Fruit fly (Drosophila melanogaster) whole organism, embryonic: ENCODE data around the gene BTBD9.

ENCODE experiments used
- Antp ChIP-seq: fragments of 200-800 bp; sonication (Bioruptor generic); optimal IDR thresholded peaks from 3 replicates; lab custom pipeline; 2016; ENCODE audit warnings: missing biosample characterization, missing genetic modification characterization
- CG10274 ChIP-seq: fragments of 200-800 bp; sonication (Bioruptor generic); optimal IDR thresholded peaks from 3 replicates; lab custom pipeline; 2017; ENCODE audit warnings: missing biosample characterization, mild to moderate bottlenecking, missing genetic modification characterization
- CG12071 ChIP-seq: fragments of 200-800 bp; sonication (Bioruptor generic); optimal IDR thresholded peaks from 3 replicates; lab custom pipeline; 2018; ENCODE audit warnings: missing biosample characterization, mild to moderate bottlenecking, missing genetic modification characterization
- CG12391 ChIP-seq: fragments of 200-800 bp; sonication (Bioruptor generic); optimal IDR thresholded peaks from 3 replicates; lab custom pipeline; 2018; ENCODE audit warnings: missing biosample characterization, mild to moderate bottlenecking, missing genetic modification characterization, moderate library complexity
- CG13287 ChIP-seq: fragments of 200-800 bp; sonication (Bioruptor generic); IDR thresholded peaks from 2 replicates; pipeline ENCODE4 v1.3.6; 2022; ENCODE audit warnings: missing biosample characterization, missing genetic modification characterization; ENCODE audit not compliant: partially characterized antibody
- CG14014 ChIP-seq: fragments of 200-800 bp; sonication (Bioruptor generic); IDR thresholded peaks from 2 replicates; pipeline ENCODE4 v1.3.6; 2022; ENCODE audit warnings: missing biosample characterization, missing genetic modification characterization
- CG16813 ChIP-seq: fragments of 200-800 bp; sonication (Bioruptor generic); IDR thresholded peaks from 3 replicates; pipeline ENCODE4 v1.3.6; 2022; ENCODE audit warnings: missing biosample characterization, missing genetic modification characterization; ENCODE audit not compliant: partially characterized antibody
- CG18599 ChIP-seq: fragments of 200-800 bp; sonication (Bioruptor generic); optimal IDR thresholded peaks from 3 replicates; lab custom pipeline; 2017; ENCODE audit warnings: missing biosample characterization, missing genetic modification characterization, mild to moderate bottlenecking, moderate library complexity, missing genetic modification reagents
- CG2116 ChIP-seq: fragments of 200-800 bp; sonication (Bioruptor generic); optimal IDR thresholded peaks from 3 replicates; lab custom pipeline; 2018; ENCODE audit warnings: missing biosample characterization, mild to moderate bottlenecking, missing genetic modification characterization
- CG32532 ChIP-seq: fragments of 200-800 bp; sonication (Bioruptor generic); IDR thresholded peaks from 2 replicates; pipeline ENCODE4 v1.3.6; 2022; ENCODE audit warnings: missing biosample characterization, missing genetic modification characterization
- CG32772 ChIP-seq: fragments of 200-800 bp; sonication (Bioruptor generic); IDR thresholded peaks from 2 replicates; pipeline ENCODE4 v1.3.6; 2022; ENCODE audit warnings: missing biosample characterization, missing genetic modification characterization
- CG8290 ChIP-seq, 3 experiments: fragments of 200-800 bp; sonication (Bioruptor generic); optimal IDR thresholded peaks; 2 replicates each; lab custom pipeline; 2016 to 2019; ENCODE audit warnings: missing biosample characterization in 3 of 3, missing genetic modification characterization in 3 of 3, mild to moderate bottlenecking in 2 of 3, moderate library complexity in 1 of 3
- CoRest ChIP-seq: fragments of 200-800 bp; sonication (Bioruptor generic); optimal IDR thresholded peaks from 3 replicates; lab custom pipeline; 2018; ENCODE audit warnings: missing biosample characterization, mild to moderate bottlenecking, missing genetic modification characterization, moderate library complexity
- D19A ChIP-seq: fragments of 200-800 bp; optimal IDR thresholded peaks from 3 replicates; lab custom pipeline; 2019; ENCODE audit warnings: missing biosample characterization, mild to moderate bottlenecking, missing genetic modification characterization, moderate library complexity
- Dfd ChIP-seq, 2 experiments: fragments of >200 bp; optimal IDR thresholded peaks; 2 replicates each; lab custom pipeline; 2017; ENCODE audit warnings: missing biosample characterization in 2 of 2, missing genetic modification characterization in 2 of 2
- Dll ChIP-seq: fragments of 200-800 bp; sonication (Bioruptor generic); IDR thresholded peaks from 4 replicates; pipeline ENCODE4 v1.3.6; 2022; ENCODE audit warnings: missing biosample characterization, missing genetic modification characterization; ENCODE audit not compliant: partially characterized antibody
- Dp ChIP-seq: fragments of 200-800 bp; sonication (Bioruptor generic); optimal IDR thresholded peaks from 2 replicates; lab custom pipeline; 2018; ENCODE audit warnings: missing biosample characterization, mild to moderate bottlenecking, missing genetic modification characterization, moderate library complexity
- Dref ChIP-seq: fragments of 200-800 bp; sonication (Bioruptor generic); IDR thresholded peaks from 2 replicates; pipeline ENCODE4 v1.3.6; 2022; ENCODE audit warnings: missing biosample characterization, missing genetic modification characterization
- Drgx ChIP-seq: fragments of 200-800 bp; sonication (Bioruptor generic); IDR thresholded peaks from 2 replicates; pipeline ENCODE4 v1.3.6; 2022; ENCODE audit warnings: missing biosample characterization, missing genetic modification characterization
- H2.0 ChIP-seq: fragments of 200-800 bp; sonication (Bioruptor generic); IDR thresholded peaks from 2 replicates; pipeline ENCODE4 v1.3.6; 2022; ENCODE audit warnings: missing biosample characterization, missing genetic modification characterization
- HLH4C ChIP-seq: fragments of 200-800 bp; sonication (Bioruptor generic); IDR thresholded peaks from 3 replicates; pipeline ENCODE4 v1.3.6; 2022; ENCODE audit warnings: missing biosample characterization, missing genetic modification characterization; ENCODE audit not compliant: partially characterized antibody
- Mad ChIP-seq: fragments of 200-800 bp; sonication (Bioruptor generic); optimal IDR thresholded peaks from 2 replicates; lab custom pipeline; 2016; ENCODE audit warnings: missing biosample characterization, missing genetic modification characterization
- Scr ChIP-seq: fragments of 200-800 bp; sonication (Bioruptor generic); IDR thresholded peaks from 2 replicates; pipeline ENCODE4 v1.3.6; 2022; ENCODE audit warnings: missing biosample characterization, missing genetic modification characterization; ENCODE audit not compliant: partially characterized antibody
- Sry-δ ChIP-seq: fragments of 200-800 bp; sonication (Bioruptor generic); optimal IDR thresholded peaks from 2 replicates; lab custom pipeline; 2016; ENCODE audit warnings: missing biosample characterization, missing genetic modification characterization
- Stat92E ChIP-seq, 3 experiments: fragments of >200 bp in 2 of 3; fragments of 200-800 bp in 1 of 3; sonication (Bioruptor generic) in 1 of 3; optimal IDR thresholded peaks; 2 replicates each; lab custom pipeline; 2017 to 2019; ENCODE audit warnings: missing biosample characterization in 3 of 3, missing genetic modification characterization in 3 of 3, mild to moderate bottlenecking in 1 of 3, moderate library complexity in 1 of 3
- Trl ChIP-seq, 3 experiments: fragments of >200 bp in 2 of 3; fragments of 200-800 bp in 1 of 3; sonication (Bioruptor generic) in 1 of 3; optimal IDR thresholded peaks; 2 replicates in 1 of 3; 3 replicates in 2 of 3; lab custom pipeline; 2016 to 2017; ENCODE audit warnings: missing biosample characterization in 1 of 3, missing genetic modification characterization in 1 of 3
- ato ChIP-seq: fragments of 200-800 bp; sonication (Bioruptor generic); IDR thresholded peaks from 2 replicates; pipeline ENCODE4 v1.3.6; 2022; ENCODE audit warnings: missing biosample characterization, missing genetic modification characterization; ENCODE audit not compliant: partially characterized antibody
- bbx ChIP-seq: fragments of 200-800 bp; sonication (Bioruptor generic); IDR thresholded peaks from 2 replicates; pipeline ENCODE4 v1.3.6; 2022; ENCODE audit warnings: missing biosample characterization, missing genetic modification characterization; ENCODE audit not compliant: partially characterized antibody
- bsh ChIP-seq, 2 experiments: fragments of 200-800 bp; sonication (Bioruptor generic); optimal IDR thresholded peaks; 2 replicates each; lab custom pipeline; 2017 to 2018; ENCODE audit warnings: mild to moderate bottlenecking in 2 of 2, missing biosample characterization in 2 of 2, missing genetic modification characterization in 2 of 2, moderate library complexity in 1 of 2
- caup ChIP-seq: fragments of 200-800 bp; sonication (Bioruptor generic); optimal IDR thresholded peaks from 3 replicates; lab custom pipeline; 2017; ENCODE audit warnings: missing biosample characterization, mild to moderate bottlenecking, missing genetic modification characterization, moderate library complexity; ENCODE audit not compliant: severe bottlenecking
- cwo ChIP-seq: fragments of 200-800 bp; sonication (Bioruptor generic); optimal IDR thresholded peaks from 3 replicates; lab custom pipeline; 2017; ENCODE audit warnings: missing biosample characterization, missing genetic modification characterization, mild to moderate bottlenecking, moderate library complexity, missing genetic modification reagents
- dm ChIP-seq: fragments of 200-800 bp; sonication (Bioruptor generic); optimal IDR thresholded peaks from 3 replicates; lab custom pipeline; 2016; ENCODE audit warnings: missing biosample characterization, missing genetic modification characterization
- hbn ChIP-seq: fragments of 200-800 bp; sonication (Bioruptor generic); IDR thresholded peaks from 2 replicates; pipeline ENCODE4 v1.3.6; 2022; ENCODE audit warnings: missing biosample characterization, missing genetic modification characterization; ENCODE audit not compliant: partially characterized antibody
- knrl ChIP-seq: fragments of 200-800 bp; sonication (Bioruptor generic); IDR thresholded peaks from 3 replicates; pipeline ENCODE4 v1.3.6; 2022; ENCODE audit warnings: missing biosample characterization, missing genetic modification characterization; ENCODE audit not compliant: partially characterized antibody
- lbe ChIP-seq: fragments of 200-800 bp; sonication (Bioruptor generic); optimal IDR thresholded peaks from 2 replicates; lab custom pipeline; 2016; ENCODE audit warnings: missing biosample characterization, mild to moderate bottlenecking, missing genetic modification characterization
- lola ChIP-seq, 3 experiments: fragments of >200 bp in 2 of 3; fragments of 200-800 bp in 1 of 3; sonication (Bioruptor generic) in 1 of 3; optimal IDR thresholded peaks; 2 replicates each; lab custom pipeline; 2017 to 2019; ENCODE audit warnings: missing biosample characterization in 3 of 3, missing genetic modification characterization in 3 of 3, mild to moderate bottlenecking in 1 of 3, moderate library complexity in 1 of 3
- mld ChIP-seq: fragments of 200-800 bp; sonication (Bioruptor generic); IDR thresholded peaks from 3 replicates; pipeline ENCODE4 v1.3.6; 2022; ENCODE audit warnings: missing biosample characterization, missing genetic modification characterization; ENCODE audit not compliant: partially characterized antibody
- pnt ChIP-seq: fragments of 200-800 bp; sonication (Bioruptor generic); optimal IDR thresholded peaks from 3 replicates; lab custom pipeline; 2016; ENCODE audit warnings: missing biosample characterization, missing genetic modification characterization
- sens ChIP-seq: fragments of 200-800 bp; sonication (Bioruptor generic); peaks from one replicate; lab custom pipeline; 2016; ENCODE audit warnings: missing biosample characterization, missing genetic modification characterization
- shn ChIP-seq: fragments of 200-800 bp; sonication (Bioruptor generic); optimal IDR thresholded peaks from 3 replicates; lab custom pipeline; 2016; ENCODE audit warnings: missing biosample characterization, missing genetic modification characterization
- sna ChIP-seq: fragments of 200-800 bp; sonication (Bioruptor generic); IDR thresholded peaks from 2 replicates; pipeline ENCODE4 v1.3.6; 2022; ENCODE audit warnings: missing biosample characterization, missing genetic modification characterization; ENCODE audit not compliant: partially characterized antibody
- sqz ChIP-seq: fragments of 200-800 bp; sonication (Bioruptor generic); optimal IDR thresholded peaks from 3 replicates; lab custom pipeline; 2018; ENCODE audit warnings: missing biosample characterization, mild to moderate bottlenecking, missing genetic modification characterization
- sr ChIP-seq: fragments of 200-800 bp; sonication (Bioruptor generic); IDR thresholded peaks from 3 replicates; pipeline ENCODE4 v1.3.6; 2022; ENCODE audit warnings: missing biosample characterization, missing genetic modification characterization
- stwl ChIP-seq: fragments of 200-800 bp; sonication (Bioruptor generic); optimal IDR thresholded peaks from 3 replicates; lab custom pipeline; 2018; ENCODE audit warnings: missing biosample characterization, mild to moderate bottlenecking, missing genetic modification characterization, moderate library complexity
- unc-4 ChIP-seq: fragments of 200-800 bp; sonication (Bioruptor generic); IDR thresholded peaks from 2 replicates; pipeline ENCODE4 v1.3.6; 2022; ENCODE audit warnings: missing biosample characterization, missing genetic modification characterization; ENCODE audit not compliant: partially characterized antibody
- z ChIP-seq: fragments of 200-800 bp; sonication (Bioruptor generic); IDR thresholded peaks from 3 replicates; pipeline ENCODE4 v1.3.6; 2022; ENCODE audit warnings: missing biosample characterization, missing genetic modification characterization

Gene BTBD9

dm6 chrX:10805651-10806191 is 37.4 kb downstream of the BTBD9 start:
- TF ChIP-seq Drgx (GFP tag; lab: Robert Waterston, UW) = peak; percentile 80
- peak; percentile 36 for TF ChIP-seq cwo (GFP tag; lab: Kevin White, UChicago)
- TF ChIP-seq caup (GFP tag; lab: Kevin White, UChicago) = peak; percentile 5
- TF ChIP-seq D19A (tag; lab: Kevin White, UChicago) = no peak
- TF ChIP-seq Sry-δ (GFP tag; lab: Kevin White, UChicago) = peak; percentile 41
- TF ChIP-seq CG14014 (GFP tag; lab: Robert Waterston, UW) = no peak
- peak; percentile 59; the same call in 1 of the 2 replicates for TF ChIP-seq CG13287
- peak; percentile 30; the same call in 1 of the 2 replicates for TF ChIP-seq sna (GFP tag; lab: Robert Waterston, UW)
- TF ChIP-seq bsh (GFP tag; optimal IDR thresholded peaks at IDR 0.05; lab: Kevin White, UChicago) = peak in 1 of 2 experiments; percentile 82
- peak; percentile 58 for TF ChIP-seq CG32772
- TF ChIP-seq Dref (GFP tag; lab: Robert Waterston, UW) = peak; percentile 55
- TF ChIP-seq HLH4C = 0 out of 3 replicates have a peak, but pooled peaks have one; percentile 33
- TF ChIP-seq CG12391 (tag; lab: Kevin White, UChicago) = peak; percentile 15
- peak in 1 of 3 experiments; percentile 20 for TF ChIP-seq Stat92E (GFP tag; optimal IDR thresholded peaks at IDR 0.05; lab: Kevin White, UChicago)
- TF ChIP-seq bbx (GFP tag; lab: Robert Waterston, UW) = peak; percentile 54
- no peak for TF ChIP-seq lola (GFP tag; optimal IDR thresholded peaks at IDR 0.05; lab: Kevin White, UChicago)
- TF ChIP-seq z = peak; percentile 79; the same call in 2 of the 3 replicates
- TF ChIP-seq hbn (GFP tag; lab: Robert Waterston, UW) = peak; percentile 45
- no peak for TF ChIP-seq CG32532 (GFP tag; lab: Robert Waterston, UW)
- 0 out of 2 replicates have a peak, but pooled peaks have one; percentile 37 for TF ChIP-seq unc-4 (GFP tag; lab: Robert Waterston, UW)
- peak; percentile 41; the same call in 1 of the 3 replicates for TF ChIP-seq knrl
- no peak for TF ChIP-seq Dfd (GFP tag; optimal IDR thresholded peaks at IDR 0.05; lab: Kevin White, UChicago)
- peak; percentile 65 for TF ChIP-seq dm (GFP tag; lab: Kevin White, UChicago)
- TF ChIP-seq pnt = no peak
- TF ChIP-seq Scr (GFP tag; lab: Robert Waterston, UW) = peak; percentile 63
- TF ChIP-seq CG12071 (GFP tag; lab: Kevin White, UChicago) = no peak
- TF ChIP-seq sens = peak; percentile 79
- peak; percentile 66 to 82 for TF ChIP-seq Trl (optimal IDR thresholded peaks at IDR 0.05; lab: Kevin White, UChicago)
- TF ChIP-seq Trl (GFP tag; optimal IDR thresholded peaks at IDR 0.05; lab: Kevin White, UChicago) = no peak
- peak; percentile 50 for TF ChIP-seq Dp (GFP tag; lab: Kevin White, UChicago)
- peak; percentile 61 for TF ChIP-seq CG16813 (GFP tag; lab: Robert Waterston, UW)
- peak; percentile 97 for TF ChIP-seq sqz (GFP tag; lab: Kevin White, UChicago)
- TF ChIP-seq CG18599 = peak; percentile 30
- TF ChIP-seq CG10274 (GFP tag; lab: Kevin White, UChicago) = no peak
- no peak for TF ChIP-seq CG8290 (GFP tag; optimal IDR thresholded peaks at IDR 0.05; lab: Kevin White, UChicago)
- TF ChIP-seq CG8290 (tag; optimal IDR thresholded peaks at IDR 0.05; lab: Kevin White, UChicago) = peak in 1 of 2 experiments; percentile 6
- peak; percentile 58; the same call in 2 of the 4 replicates for TF ChIP-seq Dll (GFP tag; lab: Robert Waterston, UW)
- peak; percentile 14 for TF ChIP-seq lbe
- TF ChIP-seq ato (GFP tag; lab: Robert Waterston, UW) = 0 out of 2 replicates have a peak, but pooled peaks have one; percentile 20
- peak; percentile 12 for TF ChIP-seq stwl (tag; lab: Kevin White, UChicago)
- TF ChIP-seq sr (GFP tag; lab: Robert Waterston, UW) = peak; percentile 85
- peak; percentile 4 for TF ChIP-seq CoRest
- TF ChIP-seq shn (GFP tag; lab: Kevin White, UChicago) = no peak
- TF ChIP-seq Mad = no peak
- peak; percentile 31 for TF ChIP-seq CG2116
- no peak for TF ChIP-seq H2.0 (GFP tag; lab: Robert Waterston, UW)
- TF ChIP-seq mld = 0 out of 3 replicates have a peak, but pooled peaks have one; percentile 23
- TF ChIP-seq Antp (GFP tag; lab: Kevin White, UChicago) = no peak
